Fruit fly (Drosophila melanogaster): ENCODE measurements around the gene Hsc70-3.

Gene Hsc70-3

dm6 chrX:11841702-11842378 lies 34.9 kb upstream of the Hsc70-3 start (continued):
- TF ChIP-seq CG7839 (tag; optimal IDR thresholded peaks at IDR 0.05) (peak; percentile 32), ham (GFP tag; IDR thresholded peaks at IDR 0.05) (no peak), CG4424 (GFP tag; optimal IDR thresholded peaks at IDR 0.05) (peak; percentile 2), E2f1 (GFP tag; IDR thresholded peaks at IDR 0.05) (no peak), vvl (GFP tag; IDR thresholded peaks at IDR 0.05) (peak; percentile 36; the same call in 1 of the 2 replicates), sisA (GFP tag; IDR thresholded peaks at IDR 0.05) (no peak), Camta (GFP tag; optimal IDR thresholded peaks at IDR 0.05) (no peak), Bdp1 (GFP tag; optimal IDR thresholded peaks at IDR 0.05) (no peak), seq (GFP tag; IDR thresholded peaks at IDR 0.05) (no peak), MBD-R2 (GFP tag; IDR thresholded peaks at IDR 0.05) (no peak), phol (tag; optimal IDR thresholded peaks at IDR 0.05) (peak; percentile 59), ATbp (GFP tag; optimal IDR thresholded peaks at IDR 0.05) (peak; percentile 28), otp (GFP tag; IDR thresholded peaks at IDR 0.05) (no peak), CG17829 (tag; optimal IDR thresholded peaks at IDR 0.05) (peak; percentile 7), repo (GFP tag; optimal IDR thresholded peaks at IDR 0.05) (no peak), CG10274 (GFP tag; optimal IDR thresholded peaks at IDR 0.05) (no peak), CG7786 (GFP tag; optimal IDR thresholded peaks at IDR 0.05) (no peak), CG14710 (tag; optimal IDR thresholded peaks at IDR 0.05) (no peak), BtbVII (GFP tag; optimal IDR thresholded peaks at IDR 0.05) (no peak), CkIIα-i1 (GFP tag; IDR thresholded peaks at IDR 0.05) (no peak), dmrt99B (tag; optimal IDR thresholded peaks at IDR 0.05) (peak; percentile 71), wor (GFP tag; IDR thresholded peaks at IDR 0.05) (0 out of 2 replicates have a peak, but pooled peaks have one; percentile 20), gcm2 (GFP tag; optimal IDR thresholded peaks at IDR 0.05) (no peak), stc (GFP tag; IDR thresholded peaks at IDR 0.05) (peak; percentile 51; the same call in 1 of the 2 replicates), CG10979 (tag; optimal IDR thresholded peaks at IDR 0.05) (peak; percentile 13), gfzf (GFP tag; optimal IDR thresholded peaks at IDR 0.05) (no peak), CG5180 (GFP tag; optimal IDR thresholded peaks at IDR 0.05) (no peak), Blimp-1 (GFP tag; optimal IDR thresholded peaks at IDR 0.05) (peak; percentile 92), CG6654 (GFP tag; optimal IDR thresholded peaks at IDR 0.05) (no peak), CG18599 (GFP tag; optimal IDR thresholded peaks at IDR 0.05) (no peak), wek (GFP tag; optimal IDR thresholded peaks at IDR 0.05) (no peak), Ets65A (GFP tag) (no peak), CG2889 (GFP tag; IDR thresholded peaks at IDR 0.05) (no peak), Scr (GFP tag; IDR thresholded peaks at IDR 0.05; ENCODE audit: partially characterized antibody) (no peak), Rx (GFP tag; IDR thresholded peaks at IDR 0.05) (no peak), CG9817 (tag; optimal IDR thresholded peaks at IDR 0.05) (no peak), dm (GFP tag; optimal IDR thresholded peaks at IDR 0.05) (no peak), CG18262 (tag; optimal IDR thresholded peaks at IDR 0.05) (peak; percentile 53), cwo (GFP tag; optimal IDR thresholded peaks at IDR 0.05) (no peak), onecut (GFP tag; IDR thresholded peaks at IDR 0.05) (no peak), tap (tag; optimal IDR thresholded peaks at IDR 0.05) (peak; percentile 37), gem (tag; optimal IDR thresholded peaks at IDR 0.05) (peak; percentile 66), CG18011 (GFP tag; optimal IDR thresholded peaks at IDR 0.05) (no peak), CG8924 (tag; optimal IDR thresholded peaks at IDR 0.05) (peak; percentile 33), CG13287 (GFP tag; IDR thresholded peaks at IDR 0.05; ENCODE audit: partially characterized antibody) (no peak), CG10565 (GFP tag; optimal IDR thresholded peaks at IDR 0.05) (no peak), CG8388 (GFP tag; optimal IDR thresholded peaks at IDR 0.05) (peak; percentile 6), CG9437 (GFP tag; optimal IDR thresholded peaks at IDR 0.05) (no peak), CG31441 (GFP tag; IDR thresholded peaks at IDR 0.05) (peak; percentile 69), ci (GFP tag; IDR thresholded peaks at IDR 0.05) (0 out of 3 replicates have a peak, but pooled peaks have one; percentile 7)
